In genomic region chr3R:23346893-23347396, dm6 we compare ENCODE assay signal across 2 fruit fly cellular contexts.
A peak's percentile ranks its signal among the peaks of the same experiment; 100 is the strongest.
TF ChIP-seq lines count a peak whose summit lies in the region.

No protein-coding gene starts in this region.

TF ChIP-seq in whole organism, embryonic, 481 proteins besides CTCF, POLR2A, EP300 and RAD21 (continued from another document and continues in another):
- peak; percentile 52 for TF ChIP-seq H2.0 (GFP tag; IDR thresholded peaks at IDR 0.05; lab: Robert Waterston, UW)
- peak; percentile 24 for TF ChIP-seq kay (GFP tag; optimal IDR thresholded peaks at IDR 0.05; lab: Kevin White, UChicago)
- TF ChIP-seq B-H2 (GFP tag; optimal IDR thresholded peaks at IDR 0.05; lab: Kevin White, UChicago): no peak
- peak; percentile 9 for TF ChIP-seq CG10654 (GFP tag; optimal IDR thresholded peaks at IDR 0.05; lab: Kevin White, UChicago)
- no peak for TF ChIP-seq hkb (optimal IDR thresholded peaks at IDR 0.05; lab: Kevin White, UChicago)
- peak; percentile 65; the same call in 1 of the 2 replicates for TF ChIP-seq hkb (GFP tag; IDR thresholded peaks at IDR 0.05; lab: Robert Waterston, UW)
- TF ChIP-seq ssp (GFP tag; IDR thresholded peaks at IDR 0.05; lab: Robert Waterston, UW): 0 out of 2 replicates have a peak, but pooled peaks have one; percentile 19
- peak; percentile 42 for TF ChIP-seq CG12391 (tag; optimal IDR thresholded peaks at IDR 0.05; lab: Kevin White, UChicago)
- TF ChIP-seq dmrt99B (tag; optimal IDR thresholded peaks at IDR 0.05; lab: Kevin White, UChicago): peak; percentile 69
- TF ChIP-seq p53 (GFP tag; optimal IDR thresholded peaks at IDR 0.05; lab: Kevin White, UChicago): no peak
- TF ChIP-seq CG15269 (tag; optimal IDR thresholded peaks at IDR 0.05; lab: Kevin White, UChicago): peak; percentile 54
- peak; percentile 64 for TF ChIP-seq phol (tag; optimal IDR thresholded peaks at IDR 0.05; lab: Kevin White, UChicago)
- TF ChIP-seq CG15514 (GFP tag; optimal IDR thresholded peaks at IDR 0.05; lab: Kevin White, UChicago): no peak
- no peak for TF ChIP-seq CG14050 (GFP tag; IDR thresholded peaks at IDR 0.05; lab: Robert Waterston, UW)
- TF ChIP-seq CG31388 (GFP tag; optimal IDR thresholded peaks at IDR 0.05; lab: Kevin White, UChicago): no peak
- peak; percentile 53; the same call in 1 of the 3 replicates for TF ChIP-seq row (GFP tag; IDR thresholded peaks at IDR 0.05; lab: Robert Waterston, UW)
- TF ChIP-seq vfl (GFP tag; optimal IDR thresholded peaks at IDR 0.05; lab: Kevin White, UChicago): peak; percentile 14
- no peak for TF ChIP-seq kah (GFP tag; optimal IDR thresholded peaks at IDR 0.05; lab: Kevin White, UChicago)
- peak; percentile 71 for TF ChIP-seq CG8924 (tag; optimal IDR thresholded peaks at IDR 0.05; lab: Kevin White, UChicago)
- peak; percentile 33 for TF ChIP-seq CG1233 (GFP tag; optimal IDR thresholded peaks at IDR 0.05; lab: Kevin White, UChicago)
- TF ChIP-seq CG1832 (GFP tag; optimal IDR thresholded peaks at IDR 0.05; lab: Kevin White, UChicago): peak; percentile 56
- peak; percentile 20 for TF ChIP-seq Kr (GFP tag; optimal IDR thresholded peaks at IDR 0.05; lab: Kevin White, UChicago)
- peak; percentile 20 for TF ChIP-seq D19B (GFP tag; optimal IDR thresholded peaks at IDR 0.05; lab: Kevin White, UChicago)
- TF ChIP-seq CG7357 (GFP tag; IDR thresholded peaks at IDR 0.05; lab: Robert Waterston, UW): peak; percentile 45; the same call in 1 of the 3 replicates
- TF ChIP-seq Chrac-16 (GFP tag; optimal IDR thresholded peaks at IDR 0.05; lab: Kevin White, UChicago): peak; percentile 40
- peak; percentile 34; the same call in 1 of the 3 replicates for TF ChIP-seq ken (GFP tag; IDR thresholded peaks at IDR 0.05; lab: Robert Waterston, UW)
- peak; percentile 50 for TF ChIP-seq lmd (GFP tag; IDR thresholded peaks at IDR 0.05; lab: Robert Waterston, UW)
- peak; percentile 55 for TF ChIP-seq Blimp-1 (GFP tag; optimal IDR thresholded peaks at IDR 0.05; lab: Kevin White, UChicago)
- TF ChIP-seq CG30403 (GFP tag; optimal IDR thresholded peaks at IDR 0.05; lab: Kevin White, UChicago): peak; percentile 53
- peak; percentile 47 for TF ChIP-seq CG14014 (GFP tag; IDR thresholded peaks at IDR 0.05; lab: Robert Waterston, UW)
- TF ChIP-seq CG11723 (GFP tag; optimal IDR thresholded peaks at IDR 0.05; lab: Kevin White, UChicago): no peak
- peak; percentile 15 for TF ChIP-seq CG12942 (GFP tag; optimal IDR thresholded peaks at IDR 0.05; lab: Kevin White, UChicago)
- peak; percentile 55 for TF ChIP-seq D19A (tag; optimal IDR thresholded peaks at IDR 0.05; lab: Kevin White, UChicago)
- TF ChIP-seq CG34224 (GFP tag; IDR thresholded peaks at IDR 0.05; lab: Robert Waterston, UW; ENCODE audit: partially characterized antibody): no peak
- TF ChIP-seq CG1529 (GFP tag; optimal IDR thresholded peaks at IDR 0.05; lab: Kevin White, UChicago): peak; percentile 3
- TF ChIP-seq so (GFP tag; IDR thresholded peaks at IDR 0.05; lab: Robert Waterston, UW): no peak
- TF ChIP-seq CG5245 (GFP tag; optimal IDR thresholded peaks at IDR 0.05; lab: Kevin White, UChicago): no peak
- TF ChIP-seq fd96Cb (tag; optimal IDR thresholded peaks at IDR 0.05; lab: Kevin White, UChicago): peak; percentile 58
- no peak for TF ChIP-seq Gsc (GFP tag; IDR thresholded peaks at IDR 0.05; lab: Robert Waterston, UW)
- TF ChIP-seq CG15073 (GFP tag; optimal IDR thresholded peaks at IDR 0.05; lab: Kevin White, UChicago): no peak
- peak; percentile 69; the same call in 2 of the 3 replicates for TF ChIP-seq zfh1 (GFP tag; IDR thresholded peaks at IDR 0.05; lab: Robert Waterston, UW)
- TF ChIP-seq sens (GFP tag; lab: Kevin White, UChicago): peak; percentile 83
- peak; percentile 78 for TF ChIP-seq Meics (GFP tag; optimal IDR thresholded peaks at IDR 0.05; lab: Kevin White, UChicago)
- TF ChIP-seq nmo (GFP tag; optimal IDR thresholded peaks at IDR 0.05; lab: Kevin White, UChicago): peak; percentile 49
- TF ChIP-seq CG31224 (GFP tag; IDR thresholded peaks at IDR 0.05; lab: Robert Waterston, UW): no peak; the same call in 1 of the 2 replicates
- peak; percentile 83 for TF ChIP-seq vvl (GFP tag; IDR thresholded peaks at IDR 0.05; lab: Robert Waterston, UW)
- peak; percentile 12 for TF ChIP-seq trem (tag; optimal IDR thresholded peaks at IDR 0.05; lab: Kevin White, UChicago)
- no peak for TF ChIP-seq CG14965 (GFP tag; optimal IDR thresholded peaks at IDR 0.05; lab: Kevin White, UChicago; ENCODE audit: borderline replicate concordance)
- TF ChIP-seq slp2 (GFP tag; optimal IDR thresholded peaks at IDR 0.05; lab: Kevin White, UChicago): no peak
- peak; percentile 48 for TF ChIP-seq CG4424 (GFP tag; optimal IDR thresholded peaks at IDR 0.05; lab: Kevin White, UChicago)
- peak in 1 of 2 experiments; percentile 21 for TF ChIP-seq tll (GFP tag; optimal IDR thresholded peaks at IDR 0.05; lab: Kevin White, UChicago)
- TF ChIP-seq CG15601 (tag; optimal IDR thresholded peaks at IDR 0.05; lab: Kevin White, UChicago): peak; percentile 12
- TF ChIP-seq CG9797 (GFP tag; optimal IDR thresholded peaks at IDR 0.05; lab: Kevin White, UChicago): no peak
- no peak for TF ChIP-seq chinmo (GFP tag; IDR thresholded peaks at IDR 0.05; lab: Robert Waterston, UW; ENCODE audit: partially characterized antibody)
- TF ChIP-seq lola (GFP tag; optimal IDR thresholded peaks at IDR 0.05; lab: Kevin White, UChicago): peak in 1 of 3 experiments; percentile 67
- TF ChIP-seq CG11504 (tag; optimal IDR thresholded peaks at IDR 0.05; lab: Kevin White, UChicago): peak; percentile 70
- TF ChIP-seq slbo (GFP tag; IDR thresholded peaks at IDR 0.05; lab: Robert Waterston, UW): peak; percentile 53
- 0 out of 3 replicates have a peak, but pooled peaks have one; percentile 32 for TF ChIP-seq CG34422 (GFP tag; IDR thresholded peaks at IDR 0.05; lab: Robert Waterston, UW)
- peak; percentile 47 for TF ChIP-seq lab (GFP tag; optimal IDR thresholded peaks at IDR 0.05; lab: Kevin White, UChicago)
- peak in 1 of 2 experiments; percentile 20 for TF ChIP-seq dpn (GFP tag; optimal IDR thresholded peaks at IDR 0.05; lab: Kevin White, UChicago)
- no peak for TF ChIP-seq gsb (GFP tag; IDR thresholded peaks at IDR 0.05; lab: Robert Waterston, UW)
- no peak for TF ChIP-seq z (GFP tag; IDR thresholded peaks at IDR 0.05; lab: Robert Waterston, UW)
- TF ChIP-seq CG1024 (GFP tag; IDR thresholded peaks at IDR 0.05; lab: Robert Waterston, UW): 0 out of 2 replicates have a peak, but pooled peaks have one; percentile 15
- TF ChIP-seq Awh (GFP tag; IDR thresholded peaks at IDR 0.05; lab: Robert Waterston, UW): peak; percentile 56; the same call in 1 of the 2 replicates

TF ChIP-seq in whole organism, prepupa, 60 proteins besides CTCF, POLR2A, EP300 and RAD21 (continued from another document):
- peak; percentile 30 for TF ChIP-seq Sox15 (GFP tag; optimal IDR thresholded peaks at IDR 0.05; lab: Kevin White, UChicago)
- TF ChIP-seq Eip93F (GFP tag; optimal IDR thresholded peaks at IDR 0.05; lab: Kevin White, UChicago): peak; percentile 18
- TF ChIP-seq esn (GFP tag; optimal IDR thresholded peaks at IDR 0.05; lab: Kevin White, UChicago): peak; percentile 67
- peak; percentile 25 for TF ChIP-seq Hr39 (GFP tag; optimal IDR thresholded peaks at IDR 0.05; lab: Kevin White, UChicago)
- peak; percentile 15 for TF ChIP-seq CG31627 (GFP tag; optimal IDR thresholded peaks at IDR 0.05; lab: Kevin White, UChicago)
- peak; percentile 70 for TF ChIP-seq eg (GFP tag; IDR thresholded peaks at IDR 0.05; lab: Robert Waterston, UW)
- peak; percentile 28 for TF ChIP-seq spab (GFP tag; optimal IDR thresholded peaks at IDR 0.05; lab: Kevin White, UChicago)
- no peak for TF ChIP-seq Gug (GFP tag; IDR thresholded peaks at IDR 0.05; lab: Robert Waterston, UW)
- TF ChIP-seq CG1621 (tag; optimal IDR thresholded peaks at IDR 0.05; lab: Kevin White, UChicago): no peak
- TF ChIP-seq CG6792 (GFP tag; optimal IDR thresholded peaks at IDR 0.05; lab: Kevin White, UChicago): peak; percentile 61
- TF ChIP-seq Ets96B (tag; optimal IDR thresholded peaks at IDR 0.05; lab: Kevin White, UChicago): peak; percentile 42
- TF ChIP-seq acj6 (GFP tag; optimal IDR thresholded peaks at IDR 0.05; lab: Kevin White, UChicago): peak; percentile 64
- peak; percentile 67 for TF ChIP-seq achi (GFP tag; optimal IDR thresholded peaks at IDR 0.05; lab: Kevin White, UChicago)
- TF ChIP-seq CG4318 (GFP tag; optimal IDR thresholded peaks at IDR 0.05; lab: Kevin White, UChicago): peak; percentile 41
- peak; percentile 40 for TF ChIP-seq Smox (GFP tag; optimal IDR thresholded peaks at IDR 0.05; lab: Kevin White, UChicago)
- peak; percentile 37 for TF ChIP-seq CG11762 (GFP tag; optimal IDR thresholded peaks at IDR 0.05; lab: Kevin White, UChicago; ENCODE audit: insufficient read depth)
- peak; percentile 9 for TF ChIP-seq CG6854 (GFP tag; optimal IDR thresholded peaks at IDR 0.05; lab: Kevin White, UChicago)
- peak; percentile 5 for TF ChIP-seq CG7368 (GFP tag; optimal IDR thresholded peaks at IDR 0.05; lab: Kevin White, UChicago)
- no peak for TF ChIP-seq dac (GFP tag; optimal IDR thresholded peaks at IDR 0.05; lab: Kevin White, UChicago)
- TF ChIP-seq CG6808 (GFP tag; optimal IDR thresholded peaks at IDR 0.05; lab: Kevin White, UChicago): peak; percentile 27
- peak; percentile 28 for TF ChIP-seq vri (GFP tag; optimal IDR thresholded peaks at IDR 0.05; lab: Kevin White, UChicago)
- peak; percentile 63; the same call in 1 of the 3 replicates for TF ChIP-seq CG6163 (GFP tag; IDR thresholded peaks at IDR 0.05; lab: Robert Waterston, UW)
- peak; percentile 85 for TF ChIP-seq Eip78C (GFP tag; lab: Kevin White, UChicago)
- peak in 1 of 2 experiments; percentile 23 for TF ChIP-seq ss (GFP tag; optimal IDR thresholded peaks at IDR 0.05; lab: Kevin White, UChicago)
- TF ChIP-seq CG6276 (GFP tag; optimal IDR thresholded peaks at IDR 0.05; lab: Kevin White, UChicago): peak; percentile 74
- peak; percentile 78 for TF ChIP-seq CG32006 (GFP tag; optimal IDR thresholded peaks at IDR 0.05; lab: Kevin White, UChicago)
- peak; percentile 1 to 70 for TF ChIP-seq salr (GFP tag; optimal IDR thresholded peaks at IDR 0.05; lab: Kevin White, UChicago)
- TF ChIP-seq Sox14 (GFP tag; optimal IDR thresholded peaks at IDR 0.05; lab: Kevin White, UChicago): peak; percentile 30
- peak; percentile 13 for TF ChIP-seq CG16779 (tag; optimal IDR thresholded peaks at IDR 0.05; lab: Kevin White, UChicago)
- peak; percentile 82 for TF ChIP-seq svp (GFP tag; lab: Kevin White, UChicago)
- TF ChIP-seq CG10669 (GFP tag; optimal IDR thresholded peaks at IDR 0.05; lab: Kevin White, UChicago): peak; percentile 29
- TF ChIP-seq topi (GFP tag; optimal IDR thresholded peaks at IDR 0.05; lab: Kevin White, UChicago): peak; percentile 50
- TF ChIP-seq CG9139 (GFP tag; optimal IDR thresholded peaks at IDR 0.05; lab: Kevin White, UChicago): no peak
- peak; percentile 61 for TF ChIP-seq lz (GFP tag; optimal IDR thresholded peaks at IDR 0.05; lab: Kevin White, UChicago)
- peak; percentile 61 for TF ChIP-seq CG8632 (GFP tag; optimal IDR thresholded peaks at IDR 0.05; lab: Kevin White, UChicago)
- peak; percentile 23 for TF ChIP-seq Blimp-1 (GFP tag; optimal IDR thresholded peaks at IDR 0.05; lab: Kevin White, UChicago)
- TF ChIP-seq fd85E (GFP tag; optimal IDR thresholded peaks at IDR 0.05; lab: Kevin White, UChicago): no peak
